Worm (Caenorhabditis elegans): ENCODE data around the gene F26A1.1.

The F26A1.1 gene

ce11 chrIII:4822140-4822539 is 28.2 kb upstream of the F26A1.1 start, which contains the start of gene F26A1.8:
TSS of gene F26A1.8 (minus strand) at chrIII:4822240.
- TF ChIP-seq blmp-1 (tag; optimal IDR thresholded peaks at IDR 0.05) (no peak), elt-2 (tag; optimal IDR thresholded peaks at IDR 0.05) (no peak), efl-3 (GFP tag; optimal IDR thresholded peaks at IDR 0.05) (no peak), ceh-63 (GFP tag; optimal IDR thresholded peaks at IDR 0.05) (no peak), lir-3 (tag; optimal IDR thresholded peaks at IDR 0.05; ENCODE audit: poor library complexity) (no peak), nhr-77 (tag; optimal IDR thresholded peaks at IDR 0.05) (no peak), aha-1 (tag; optimal IDR thresholded peaks at IDR 0.05) (no peak), ztf-11 (tag; optimal IDR thresholded peaks at IDR 0.05) (no peak), ceh-82 (tag; optimal IDR thresholded peaks at IDR 0.05) (no peak), dsc-1 (tag; optimal IDR thresholded peaks at IDR 0.05) (no peak), lin-39 (tag; optimal IDR thresholded peaks at IDR 0.05) (no peak), aly-2 (tag; optimal IDR thresholded peaks at IDR 0.05) (no peak), ceh-8 (GFP tag; optimal IDR thresholded peaks at IDR 0.05) (no peak)

- no peak for TF ChIP-seq fos-1 (tag; optimal IDR thresholded peaks at IDR 0.05)
- no peak for TF ChIP-seq nhr-11 (tag; optimal IDR thresholded peaks at IDR 0.05)
These were observed 23.7 kb upstream of the F26A1.1 start, which contains the start of gene F26A1.3 for ce11 chrIII:4826606-4827005. TSS of gene F26A1.3 (plus strand) at chrIII:4826906.

- TF ChIP-seq nhr-12 (tag; optimal IDR thresholded peaks at IDR 0.05) (no peak), nhr-76 (tag; optimal IDR thresholded peaks at IDR 0.05) (no peak), xbp-1 (tag; optimal IDR thresholded peaks at IDR 0.05) (no peak), ztf-11 (tag; optimal IDR thresholded peaks at IDR 0.05) (no peak), unc-62 (GFP tag; optimal IDR thresholded peaks at IDR 0.05) (no peak), dpl-1 (GFP tag; optimal IDR thresholded peaks at IDR 0.05) (no peak), Y116A8C.19 (tag; optimal IDR thresholded peaks at IDR 0.05; ENCODE audit: borderline replicate concordance) (no peak), fkh-4 (tag; optimal IDR thresholded peaks at IDR 0.05; ENCODE audit: borderline replicate concordance) (no peak), nhr-11 (tag; optimal IDR thresholded peaks at IDR 0.05) (no peak), unc-98 (GFP tag; IDR thresholded peaks at IDR 0.05) (no peak), irx-1 (tag; optimal IDR thresholded peaks at IDR 0.05) (no peak), F16B12.6 (tag; optimal IDR thresholded peaks at IDR 0.05) (no peak), ceh-8 (GFP tag; optimal IDR thresholded peaks at IDR 0.05) (no peak), ztf-4 (tag; optimal IDR thresholded peaks at IDR 0.05) (no peak), unc-130 (tag; optimal IDR thresholded peaks at IDR 0.05) (no peak), unc-30 (tag; optimal IDR thresholded peaks at IDR 0.05) (no peak), efl-3 (GFP tag; optimal IDR thresholded peaks at IDR 0.05) (no peak), hpl-2 (GFP tag; optimal IDR thresholded peaks at IDR 0.05) (no peak), snpc-4 (tag; optimal IDR thresholded peaks at IDR 0.05) (no peak)
These were observed 20.9 kb upstream of the F26A1.1 start, which contains the start of gene F26A1.9 for ce11 chrIII:4829440-4829839. TSS of gene F26A1.9 (minus strand) at chrIII:4829540.

- TF ChIP-seq snpc-4 (tag; optimal IDR thresholded peaks at IDR 0.05) (no peak), nhr-11 (tag; optimal IDR thresholded peaks at IDR 0.05) (no peak), grh-1 (GFP tag; IDR thresholded peaks at IDR 0.05) (no peak), zip-4 (GFP tag; optimal IDR thresholded peaks at IDR 0.05) (no peak), nhr-28 (tag; optimal IDR thresholded peaks at IDR 0.05) (no peak), ces-1 (GFP tag; optimal IDR thresholded peaks at IDR 0.05) (no peak), nhr-76 (tag; optimal IDR thresholded peaks at IDR 0.05) (no peak), ceh-8 (GFP tag; optimal IDR thresholded peaks at IDR 0.05) (no peak), snu-23 (GFP tag; optimal IDR thresholded peaks at IDR 0.05) (no peak), nhr-19 (GFP tag; conservative IDR thresholded peaks at IDR 0.05) (no peak)
These were observed 20.1 kb upstream of the F26A1.1 start, which contains the start of gene nspd-9 for ce11 chrIII:4830207-4830606. TSS of gene nspd-9 (minus strand) at chrIII:4830307.

ce11 chrIII:4837429-4837828 is 12.9 kb upstream of the F26A1.1 start, which contains the start of the genes acbp-7 and F26A1.19:
TSS of gene acbp-7 (plus strand) at chrIII:4837729.
TSS of gene F26A1.19 (plus strand) at chrIII:4837731.
- TF ChIP-seq unc-62 (GFP tag; optimal IDR thresholded peaks at IDR 0.05) (no peak), nhr-84 (tag; optimal IDR thresholded peaks at IDR 0.05) (no peak), ets-5 (GFP tag; IDR thresholded peaks at IDR 0.05) (no peak), dsc-1 (tag; optimal IDR thresholded peaks at IDR 0.05) (no peak), nhr-20 (tag; optimal IDR thresholded peaks at IDR 0.05) (no peak), ceh-8 (GFP tag; optimal IDR thresholded peaks at IDR 0.05) (no peak), lin-13 (GFP tag; optimal IDR thresholded peaks at IDR 0.05) (no peak), lsy-2 (tag; optimal IDR thresholded peaks at IDR 0.05) (no peak), ces-1 (GFP tag; optimal IDR thresholded peaks at IDR 0.05) (no peak), sox-4 (tag; optimal IDR thresholded peaks at IDR 0.05) (no peak), blmp-1 (tag; optimal IDR thresholded peaks at IDR 0.05) (no peak), C04F5.9 (tag; optimal IDR thresholded peaks at IDR 0.05) (no peak), zag-1 (tag; optimal IDR thresholded peaks at IDR 0.05) (no peak), fkh-8 (tag; optimal IDR thresholded peaks at IDR 0.05) (no peak), snpc-4 (tag; optimal IDR thresholded peaks at IDR 0.05) (no peak), sup-37 (GFP tag; optimal IDR thresholded peaks at IDR 0.05) (no peak), sptf-1 (tag; optimal IDR thresholded peaks at IDR 0.05) (no peak)
